Worm (Caenorhabditis elegans): ENCODE measurements around the gene dnj-18.
"Not testable (repeated sequence)": the region's sequence is repeated elsewhere in the genome, so short reads cannot be mapped to it uniquely, and the experiment has no call there.

dnj-18 gene

ce11 chrIII:4740820-4741219, 42.9 kb downstream of the dnj-18 start (continued):
- no peak for TF ChIP-seq ZK337.2 (GFP tag; IDR thresholded peaks at IDR 0.05)
- peak; percentile 68 for TF ChIP-seq hlh-11 (tag; optimal IDR thresholded peaks at IDR 0.05)
- no peak for TF ChIP-seq lin-13 (GFP tag; optimal IDR thresholded peaks at IDR 0.05)
- TF ChIP-seq fos-1 (tag; optimal IDR thresholded peaks at IDR 0.05), result no peak
- TF ChIP-seq nhr-102 (tag; optimal IDR thresholded peaks at IDR 0.05), result no peak
- TF ChIP-seq daf-16 (GFP tag; optimal IDR thresholded peaks at IDR 0.05), result no peak
- no peak for TF ChIP-seq daf-16 (tag; optimal IDR thresholded peaks at IDR 0.05)
- no peak for TF ChIP-seq saeg-2 (GFP tag; IDR thresholded peaks at IDR 0.05)
- no peak for TF ChIP-seq T26A8.4 (GFP tag; IDR thresholded peaks at IDR 0.05)
- no peak for TF ChIP-seq dve-1 (tag; optimal IDR thresholded peaks at IDR 0.05; ENCODE audit: insufficient read depth)
- no peak for TF ChIP-seq daf-19 (GFP tag; conservative IDR thresholded peaks at IDR 0.05)
- no peak for TF ChIP-seq F26F4.8 (GFP tag; conservative IDR thresholded peaks at IDR 0.05)
- no peak for TF ChIP-seq snpc-1.2 (GFP tag; IDR thresholded peaks at IDR 0.05)
- TF ChIP-seq nhr-237 (tag; optimal IDR thresholded peaks at IDR 0.05), result no peak
- TF ChIP-seq F49E8.2 (tag; optimal IDR thresholded peaks at IDR 0.05; ENCODE audit: borderline replicate concordance), result no peak
- no peak for TF ChIP-seq lin-15B (tag; optimal IDR thresholded peaks at IDR 0.05)

ce11 chrIII:4742620-4743019, 44.7 kb downstream of the dnj-18 start, which contains the start of gene twk-6:
Gene twk-6, plus strand, starts transcription at chrIII:4742920.
- not testable (repeated sequence) for TF ChIP-seq lin-29 (GFP tag; IDR thresholded peaks at IDR 0.05); snpc-1.2 (GFP tag; IDR thresholded peaks at IDR 0.05); daf-12 (tag; optimal IDR thresholded peaks at IDR 0.05)

- TF ChIP-seq Y105C5A.15 (GFP tag; IDR thresholded peaks at IDR 0.05) (no peak), lim-7 (GFP tag; IDR thresholded peaks at IDR 0.05) (no peak), ces-1 (GFP tag; optimal IDR thresholded peaks at IDR 0.05) (no peak), lin-13 (GFP tag; optimal IDR thresholded peaks at IDR 0.05) (no peak), mep-1 (tag; optimal IDR thresholded peaks at IDR 0.05) (no peak), Y75B8A.6 (GFP tag; IDR thresholded peaks at IDR 0.05) (no peak), nhr-28 (tag; optimal IDR thresholded peaks at IDR 0.05) (no peak), madf-5 (GFP tag; IDR thresholded peaks at IDR 0.05) (no peak), arid-1 (GFP tag; conservative IDR thresholded peaks at IDR 0.05) (no peak), zag-1 (tag; optimal IDR thresholded peaks at IDR 0.05) (no peak), dmd-9 (GFP tag; IDR thresholded peaks at IDR 0.05) (no peak), dmd-6 (GFP tag; IDR thresholded peaks at IDR 0.05) (no peak), nhr-237 (tag; optimal IDR thresholded peaks at IDR 0.05) (no peak), pqm-1 (tag; optimal IDR thresholded peaks at IDR 0.05) (no peak)
Observed at ce11 chrIII:4745934-4746333, 48.0 kb downstream of the dnj-18 start, which contains the start of gene F17C8.6. Gene F17C8.6, minus strand, starts transcription at chrIII:4746034.

- TF ChIP-seq set-16 (GFP tag; IDR thresholded peaks at IDR 0.05) (no peak), unc-62 (GFP tag; optimal IDR thresholded peaks at IDR 0.05 in 1 of 2) (peak in 1 of 2 experiments; percentile 94), unc-62 (tag; optimal IDR thresholded peaks at IDR 0.05) (no peak)
Observed at ce11 chrIII:4748109-4748508, 50.2 kb downstream of the dnj-18 start, which contains the start of gene col-89. Gene col-89, plus strand, starts transcription at chrIII:4748127.

ce11 chrIII:4748666-4749065, 50.7 kb downstream of the dnj-18 start:
- TF ChIP-seq F37D6.2 (tag; optimal IDR thresholded peaks at IDR 0.05), result no peak
- TF ChIP-seq set-16 (GFP tag; IDR thresholded peaks at IDR 0.05), result peak; percentile 96
- no peak for TF ChIP-seq hlh-11 (tag; optimal IDR thresholded peaks at IDR 0.05)
- TF ChIP-seq unc-62 (GFP tag; optimal IDR thresholded peaks at IDR 0.05 in 1 of 2), result peak in 1 of 2 experiments; percentile 73
- no peak for TF ChIP-seq unc-62 (tag; optimal IDR thresholded peaks at IDR 0.05)
